Worm (Caenorhabditis elegans): ENCODE results near the gene C09G5.14.

The C09G5.14 gene

DNA sequence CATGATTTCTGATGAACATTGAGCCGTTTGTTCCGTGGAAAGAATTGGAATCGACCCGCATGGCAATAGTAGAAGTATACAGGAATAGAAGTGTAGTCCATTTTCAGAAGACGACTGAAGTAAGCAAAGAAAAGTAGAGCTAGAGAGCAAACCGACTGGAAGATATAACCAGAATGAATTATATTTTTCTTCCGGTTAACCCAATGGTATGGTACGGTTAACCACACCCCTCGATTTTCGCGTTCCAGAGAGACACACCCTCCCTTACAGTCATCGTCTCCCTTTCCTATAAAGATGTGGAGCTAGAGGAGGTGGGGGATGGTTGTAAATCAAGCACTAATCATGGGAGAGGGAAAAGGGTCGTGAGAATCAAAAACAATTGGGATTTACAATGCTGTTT is at the start of gene C09G5.14:
TSS of gene C09G5.14 (minus strand) at position 101 of the 400 bp plus-strand sequence.
- TF ChIP-seq ceh-13 (GFP tag; optimal IDR thresholded peaks at IDR 0.05) (no peak), scrt-1 (GFP tag; IDR thresholded peaks at IDR 0.05) (no peak), tbx-37 (GFP tag; conservative IDR thresholded peaks at IDR 0.05) (no peak), ets-7 (tag; optimal IDR thresholded peaks at IDR 0.05) (no peak), ceh-36 (tag; optimal IDR thresholded peaks at IDR 0.05) (no peak), flt-1 (GFP tag; IDR thresholded peaks at IDR 0.05) (no peak), F13C5.2 (tag; optimal IDR thresholded peaks at IDR 0.05) (no peak), sea-1 (GFP tag; conservative IDR thresholded peaks at IDR 0.05) (no peak), tra-4 (tag; optimal IDR thresholded peaks at IDR 0.05) (no peak)

ce11 chrII:10769291-10769690 is 46.3 kb upstream of the C09G5.14 start:
- TF ChIP-seq tbx-11 (GFP tag; IDR thresholded peaks at IDR 0.05) (no peak), scrt-1 (GFP tag; IDR thresholded peaks at IDR 0.05) (no peak), ceh-36 (tag; optimal IDR thresholded peaks at IDR 0.05) (no peak), ceh-13 (GFP tag; optimal IDR thresholded peaks at IDR 0.05) (no peak), tbx-37 (GFP tag; conservative IDR thresholded peaks at IDR 0.05) (no peak), ama-1 (optimal IDR thresholded peaks at IDR 0.05) (no peak)

ce11 chrII:10767977-10768376 is 45.0 kb upstream of the C09G5.14 start:
- TF ChIP-seq F13C5.2 (tag; optimal IDR thresholded peaks at IDR 0.05) (no peak), aly-1 (tag; optimal IDR thresholded peaks at IDR 0.05) (no peak), ets-7 (tag; optimal IDR thresholded peaks at IDR 0.05) (no peak), B0310.2 (tag; optimal IDR thresholded peaks at IDR 0.05) (no peak), tbx-37 (GFP tag; conservative IDR thresholded peaks at IDR 0.05) (no peak), ama-1 (optimal IDR thresholded peaks at IDR 0.05) (no peak), sea-1 (GFP tag; conservative IDR thresholded peaks at IDR 0.05) (no peak), pes-1 (GFP tag; IDR thresholded peaks at IDR 0.05) (no peak), tra-4 (tag; optimal IDR thresholded peaks at IDR 0.05) (no peak), ceh-13 (GFP tag; optimal IDR thresholded peaks at IDR 0.05) (no peak), tbx-11 (GFP tag; IDR thresholded peaks at IDR 0.05) (no peak), hmbx-1 (tag; optimal IDR thresholded peaks at IDR 0.05) (no peak), scrt-1 (GFP tag; IDR thresholded peaks at IDR 0.05) (no peak), hmg-4 (GFP tag; optimal IDR thresholded peaks at IDR 0.05) (no peak), flt-1 (GFP tag; IDR thresholded peaks at IDR 0.05) (no peak), ceh-36 (tag; optimal IDR thresholded peaks at IDR 0.05) (no peak), hnd-1 (tag; optimal IDR thresholded peaks at IDR 0.05) (no peak)

DNA sequence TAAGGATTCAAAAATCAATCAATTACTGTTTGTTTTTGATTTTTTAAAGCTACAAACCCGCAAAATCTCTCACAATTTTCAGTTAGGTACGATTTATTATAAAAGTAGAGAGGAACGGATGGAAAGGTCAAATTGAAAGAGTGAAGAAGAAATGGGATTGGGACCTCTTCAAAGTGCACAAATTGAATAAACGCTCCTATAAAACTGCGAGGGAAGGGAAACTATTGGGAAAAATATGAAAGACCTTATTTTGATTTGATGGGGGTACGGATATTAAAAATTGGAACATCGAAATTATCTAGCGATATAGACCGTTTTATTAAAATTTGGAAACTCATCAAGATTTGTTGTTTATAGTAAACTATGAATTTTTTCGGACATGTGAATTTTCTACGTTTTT is 43.8 kb upstream of the C09G5.14 start:
- TF ChIP-seq hnd-1 (tag; optimal IDR thresholded peaks at IDR 0.05) (no peak), hmbx-1 (tag; optimal IDR thresholded peaks at IDR 0.05) (no peak), F13C5.2 (tag; optimal IDR thresholded peaks at IDR 0.05) (no peak), tbx-11 (GFP tag; IDR thresholded peaks at IDR 0.05) (no peak), flt-1 (GFP tag; IDR thresholded peaks at IDR 0.05) (no peak), B0310.2 (tag; optimal IDR thresholded peaks at IDR 0.05) (no peak)

DNA sequence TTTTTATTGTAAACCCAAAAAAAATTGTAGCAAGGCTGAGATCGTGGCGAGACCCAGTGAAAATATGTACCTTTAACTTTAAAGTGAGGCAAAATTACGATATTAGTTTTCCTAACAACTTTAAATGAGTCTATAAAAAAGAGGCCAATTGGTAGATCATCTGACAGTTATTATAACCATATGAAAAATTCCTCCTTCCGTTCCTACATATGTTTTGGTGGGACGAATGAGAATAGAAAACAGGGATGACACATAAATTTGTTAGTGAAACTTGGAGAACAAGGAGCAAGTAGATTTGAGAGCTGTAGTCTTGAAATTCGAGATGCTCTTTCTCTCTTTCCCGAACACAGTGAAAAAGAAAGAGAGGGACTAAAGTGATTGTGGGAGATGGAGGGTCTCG is 42.3 kb upstream of the C09G5.14 start:
- TF ChIP-seq scrt-1 (GFP tag; IDR thresholded peaks at IDR 0.05) (no peak), ets-7 (tag; optimal IDR thresholded peaks at IDR 0.05) (no peak), flt-1 (GFP tag; IDR thresholded peaks at IDR 0.05) (no peak)

- TF ChIP-seq F13C5.2 (tag; optimal IDR thresholded peaks at IDR 0.05) (no peak), flt-1 (GFP tag; IDR thresholded peaks at IDR 0.05) (no peak), ets-7 (tag; optimal IDR thresholded peaks at IDR 0.05) (no peak), ama-1 (optimal IDR thresholded peaks at IDR 0.05) (no peak), scrt-1 (GFP tag; IDR thresholded peaks at IDR 0.05) (no peak), ceh-13 (GFP tag; optimal IDR thresholded peaks at IDR 0.05) (no peak)
Observed at ce11 chrII:10761653-10762052, 38.7 kb upstream of the C09G5.14 start.

DNA sequence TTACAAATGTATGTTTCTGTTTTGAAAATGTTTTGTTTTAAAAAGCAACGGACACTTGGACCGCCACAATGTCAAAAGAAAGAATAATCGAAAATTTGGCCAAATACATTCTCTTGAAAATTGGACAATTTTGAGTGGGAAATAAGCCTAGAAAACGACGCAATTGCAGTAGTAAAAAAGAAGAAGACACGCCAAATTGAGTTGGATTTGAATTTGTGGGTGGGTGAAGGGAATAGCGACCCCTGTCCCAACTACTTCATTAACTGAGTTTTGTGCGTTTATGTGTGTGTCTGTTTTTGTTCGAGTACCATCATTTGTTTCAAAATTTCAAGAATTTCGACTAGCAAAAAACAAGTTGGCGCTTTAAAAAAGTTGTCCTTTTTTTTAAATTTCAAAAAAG is 37.8 kb upstream of the C09G5.14 start:
- TF ChIP-seq flt-1 (GFP tag; IDR thresholded peaks at IDR 0.05) (no peak), tbx-37 (GFP tag; conservative IDR thresholded peaks at IDR 0.05) (no peak), scrt-1 (GFP tag; IDR thresholded peaks at IDR 0.05) (no peak), ets-7 (tag; optimal IDR thresholded peaks at IDR 0.05) (no peak), tra-4 (tag; optimal IDR thresholded peaks at IDR 0.05) (no peak), sea-1 (GFP tag; conservative IDR thresholded peaks at IDR 0.05) (no peak), ceh-13 (GFP tag; optimal IDR thresholded peaks at IDR 0.05) (no peak), F13C5.2 (tag; optimal IDR thresholded peaks at IDR 0.05) (no peak), hmbx-1 (tag; optimal IDR thresholded peaks at IDR 0.05) (no peak), aly-1 (tag; optimal IDR thresholded peaks at IDR 0.05) (no peak), ama-1 (optimal IDR thresholded peaks at IDR 0.05) (no peak), pes-1 (GFP tag; IDR thresholded peaks at IDR 0.05) (no peak), B0310.2 (tag; optimal IDR thresholded peaks at IDR 0.05) (no peak), hnd-1 (tag; optimal IDR thresholded peaks at IDR 0.05) (no peak), tbx-11 (GFP tag; IDR thresholded peaks at IDR 0.05) (no peak), ceh-36 (tag; optimal IDR thresholded peaks at IDR 0.05) (no peak), hmg-4 (GFP tag; optimal IDR thresholded peaks at IDR 0.05) (no peak)

DNA sequence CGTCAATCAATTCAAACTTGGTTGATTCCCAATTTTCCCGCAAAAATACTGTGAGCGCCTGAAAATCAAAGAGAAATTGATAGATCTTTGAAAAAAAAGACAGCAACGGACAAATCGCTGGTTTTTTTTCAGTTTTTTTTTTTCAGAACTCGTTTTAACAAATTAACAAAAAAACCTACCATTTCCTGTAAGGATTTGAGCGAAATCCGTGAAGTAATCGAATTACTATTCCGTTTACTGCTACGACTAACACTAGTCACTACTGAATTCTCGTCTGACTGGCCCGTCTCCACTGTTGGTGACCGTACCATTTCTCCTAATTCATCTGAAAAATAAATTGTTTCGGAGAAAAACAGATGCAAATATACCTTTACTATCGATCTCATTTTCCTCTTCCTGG is 36.5 kb upstream of the C09G5.14 start:
- TF ChIP-seq ama-1 (optimal IDR thresholded peaks at IDR 0.05) (no peak), F13C5.2 (tag; optimal IDR thresholded peaks at IDR 0.05) (no peak), hmbx-1 (tag; optimal IDR thresholded peaks at IDR 0.05) (no peak)

DNA sequence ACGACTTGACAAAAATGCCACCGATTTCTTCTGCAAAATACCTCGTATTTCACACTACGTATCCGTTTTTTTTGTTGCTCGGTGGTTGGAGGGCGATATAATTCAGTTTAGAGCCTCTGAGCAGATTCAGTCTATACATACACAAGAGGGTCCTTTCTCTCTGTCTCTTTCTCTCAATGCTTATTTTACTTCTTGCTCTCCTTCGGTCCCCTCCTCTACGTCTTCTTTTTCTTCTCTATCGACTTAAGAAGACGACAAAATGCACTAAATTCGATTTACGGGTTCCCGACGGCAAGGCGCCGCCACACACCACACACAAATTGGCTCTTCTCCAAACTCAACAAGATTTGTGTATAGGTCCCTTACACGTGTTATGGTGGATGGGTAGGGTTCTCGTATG is 36.0 kb upstream of the C09G5.14 start:
- TF ChIP-seq tbx-37 (GFP tag; conservative IDR thresholded peaks at IDR 0.05), result no peak
- no peak for TF ChIP-seq flt-1 (GFP tag; IDR thresholded peaks at IDR 0.05)
- no peak for TF ChIP-seq hmg-4 (GFP tag; optimal IDR thresholded peaks at IDR 0.05)
- TF ChIP-seq tra-4 (tag; optimal IDR thresholded peaks at IDR 0.05), result no peak
- TF ChIP-seq hnd-1 (tag; optimal IDR thresholded peaks at IDR 0.05), result no peak
- no peak for TF ChIP-seq hmbx-1 (tag; optimal IDR thresholded peaks at IDR 0.05)
- TF ChIP-seq ama-1 (optimal IDR thresholded peaks at IDR 0.05), result no peak
- no peak for TF ChIP-seq ceh-36 (tag; optimal IDR thresholded peaks at IDR 0.05)
- TF ChIP-seq aly-1 (tag; optimal IDR thresholded peaks at IDR 0.05), result no peak
- no peak for TF ChIP-seq B0310.2 (tag; optimal IDR thresholded peaks at IDR 0.05)
- no peak for TF ChIP-seq ceh-13 (GFP tag; optimal IDR thresholded peaks at IDR 0.05)
- no peak for TF ChIP-seq sea-1 (GFP tag; conservative IDR thresholded peaks at IDR 0.05)
- no peak for TF ChIP-seq F13C5.2 (tag; optimal IDR thresholded peaks at IDR 0.05)

All from whole organism, early embryonic.